Worm (Caenorhabditis elegans) whole organism, late embryonic: ENCODE measurements around the gene cho-1.

Source experiments
- K09A11.1 ChIP-seq: sonication (generic microtip); optimal IDR thresholded peaks from 2 replicates; lab custom pipeline; 2017; ENCODE audit warnings: antibody characterized with exemption, mild to moderate bottlenecking, missing genetic modification characterization, missing compliant biosample characterization; ENCODE audit not compliant: insufficient read depth
- Y22D7AL.16 ChIP-seq: sonication (generic microtip); optimal IDR thresholded peaks from 2 replicates; lab custom pipeline; 2016; ENCODE audit warnings: missing genetic modification characterization, missing compliant biosample characterization
- ahr-1 ChIP-seq: sonication (generic microtip); optimal IDR thresholded peaks from 2 replicates; lab custom pipeline; 2016; ENCODE audit warnings: missing genetic modification characterization, missing compliant biosample characterization
- ama-1 ChIP-seq: fragments of 150-350 bp; optimal IDR thresholded peaks from 2 replicates; lab custom pipeline; 2014
- ceh-14 ChIP-seq: sonication (generic microtip); optimal IDR thresholded peaks from 2 replicates; lab custom pipeline; 2016; ENCODE audit warnings: missing genotype, missing genetic modification characterization, missing compliant biosample characterization
- ceh-18 ChIP-seq: sonication (generic microtip); optimal IDR thresholded peaks from 2 replicates; lab custom pipeline; 2016; ENCODE audit warnings: missing genetic modification characterization, missing compliant biosample characterization
- ceh-19 ChIP-seq: fragments of 200-800 bp; sonication (Bioruptor generic); optimal IDR thresholded peaks from 2 replicates; lab custom pipeline; 2018; ENCODE audit warnings: mild to moderate bottlenecking, missing genetic modification characterization, missing compliant biosample characterization
- ceh-2 ChIP-seq: sonication (generic microtip); optimal IDR thresholded peaks from 2 replicates; lab custom pipeline; 2016; ENCODE audit warnings: missing genotype, missing genetic modification characterization, missing compliant biosample characterization
- ceh-24 ChIP-seq: sonication (generic microtip); optimal IDR thresholded peaks from 2 replicates; lab custom pipeline; 2016; ENCODE audit warnings: mild to moderate bottlenecking, missing genetic modification characterization, missing compliant biosample characterization
- ceh-31 ChIP-seq: sonication (generic microtip); optimal IDR thresholded peaks from 2 replicates; lab custom pipeline; 2016; ENCODE audit warnings: missing genetic modification characterization, missing compliant biosample characterization
- ceh-34 ChIP-seq: sonication (generic microtip); optimal IDR thresholded peaks from 2 replicates; lab custom pipeline; 2016; ENCODE audit warnings: mild to moderate bottlenecking, missing genetic modification characterization, missing compliant biosample characterization
- ceh-45 ChIP-seq: fragments of 200-800 bp; sonication (Bioruptor generic); IDR thresholded peaks from 2 replicates; pipeline ENCODE4 v1.3.6; 2022; ENCODE audit warnings: missing genetic modification reagents, missing genetic modification characterization, missing compliant biosample characterization
- ceh-6 ChIP-seq: fragments of 200-800 bp; sonication (Bioruptor generic); optimal IDR thresholded peaks from 2 replicates; lab custom pipeline; 2018; ENCODE audit warnings: mild to moderate bottlenecking, missing genetic modification characterization, missing compliant biosample characterization
- che-1 ChIP-seq: sonication (generic microtip); optimal IDR thresholded peaks from 2 replicates; lab custom pipeline; 2016; ENCODE audit warnings: mild to moderate bottlenecking, missing genetic modification characterization, missing compliant biosample characterization
- dmd-4 ChIP-seq: sonication (generic microtip); optimal IDR thresholded peaks from 2 replicates; lab custom pipeline; 2016; ENCODE audit warnings: borderline replicate concordance, missing genetic modification characterization, missing compliant biosample characterization
- dve-1 ChIP-seq: sonication (generic microtip); optimal IDR thresholded peaks from 2 replicates; lab custom pipeline; 2017; ENCODE audit warnings: antibody characterized with exemption, mild to moderate bottlenecking, missing genetic modification characterization, missing compliant biosample characterization
- ets-4 ChIP-seq: sonication (generic microtip); optimal IDR thresholded peaks from 2 replicates; lab custom pipeline; 2016; ENCODE audit warnings: missing genetic modification characterization, missing compliant biosample characterization
- eyg-1 ChIP-seq: sonication (generic microtip); optimal IDR thresholded peaks from 2 replicates; lab custom pipeline; 2016; ENCODE audit warnings: missing genotype, missing genetic modification characterization, missing compliant biosample characterization
- fkh-6 ChIP-seq: sonication (generic microtip); optimal IDR thresholded peaks from 2 replicates; lab custom pipeline; 2016; ENCODE audit warnings: missing genetic modification characterization, missing compliant biosample characterization
- gmeb-2 ChIP-seq: sonication (generic microtip); optimal IDR thresholded peaks from 2 replicates; lab custom pipeline; 2016; ENCODE audit warnings: missing genetic modification characterization, inconsistent platforms, missing compliant biosample characterization
- hlh-13 ChIP-seq: fragments of 200-800 bp; sonication (Bioruptor generic); optimal IDR thresholded peaks from 2 replicates; lab custom pipeline; 2018; ENCODE audit warnings: mild to moderate bottlenecking, missing genetic modification characterization, missing compliant biosample characterization
- hlh-15 ChIP-seq: sonication (generic microtip); optimal IDR thresholded peaks from 2 replicates; lab custom pipeline; 2016; ENCODE audit warnings: missing genetic modification characterization, missing compliant biosample characterization
- hlh-30 ChIP-seq: sonication (generic microtip); optimal IDR thresholded peaks from 2 replicates; lab custom pipeline; 2017; ENCODE audit warnings: antibody characterized with exemption, missing genetic modification characterization, missing compliant biosample characterization; ENCODE audit not compliant: insufficient read depth
- hlh-8 ChIP-seq: sonication (generic microtip); optimal IDR thresholded peaks from 2 replicates; lab custom pipeline; 2016; ENCODE audit warnings: missing genotype, missing genetic modification characterization, missing compliant biosample characterization
- lim-6 ChIP-seq: sonication (generic microtip); optimal IDR thresholded peaks from 2 replicates; lab custom pipeline; 2016; ENCODE audit warnings: missing genetic modification characterization, missing compliant biosample characterization
- madf-2 ChIP-seq: sonication (generic microtip); optimal IDR thresholded peaks from 2 replicates; lab custom pipeline; 2017; ENCODE audit warnings: missing genetic modification characterization, missing compliant biosample characterization
- nfya-1 ChIP-seq: sonication (generic microtip); optimal IDR thresholded peaks from 2 replicates; lab custom pipeline; 2017; ENCODE audit warnings: missing genetic modification characterization, mild to moderate bottlenecking, missing compliant biosample characterization, antibody characterized with exemption, moderate library complexity
- nhr-11 ChIP-seq: fragments of 150-350 bp; optimal IDR thresholded peaks from 2 replicates; lab custom pipeline; 2014; ENCODE audit warnings: missing biosample characterization, missing genetic modification characterization
- nhr-232 ChIP-seq: sonication (generic microtip); optimal IDR thresholded peaks from 2 replicates; lab custom pipeline; 2016; ENCODE audit warnings: missing genetic modification characterization, missing compliant biosample characterization
- pag-3 ChIP-seq: sonication (generic microtip); optimal IDR thresholded peaks from 2 replicates; lab custom pipeline; 2016; ENCODE audit warnings: missing compliant biosample characterization, missing genetic modification characterization, borderline replicate concordance
- pat-9 ChIP-seq: fragments of 200-800 bp; sonication (Bioruptor generic); optimal IDR thresholded peaks from 2 replicates; lab custom pipeline; 2018; ENCODE audit warnings: mild to moderate bottlenecking, missing genetic modification characterization, moderate library complexity, missing compliant biosample characterization
- pax-1 ChIP-seq: fragments of 150-350 bp; optimal IDR thresholded peaks from 2 replicates; lab custom pipeline; 2014; ENCODE audit warnings: missing biosample characterization, missing genetic modification characterization
- pha-2 ChIP-seq: sonication (generic microtip); optimal IDR thresholded peaks from 2 replicates; lab custom pipeline; 2017; ENCODE audit warnings: mild to moderate bottlenecking, missing genetic modification characterization, missing compliant biosample characterization
- pha-4 ChIP-seq: fragments of 150-350 bp; optimal IDR thresholded peaks from 2 replicates; lab custom pipeline; 2018; ENCODE audit warnings: missing biosample characterization, missing genetic modification reagents, missing genetic modification characterization
- pqm-1 ChIP-seq: sonication (generic microtip); optimal IDR thresholded peaks from 2 replicates; lab custom pipeline; 2016; ENCODE audit warnings: missing genetic modification characterization, missing compliant biosample characterization
- ref-2 ChIP-seq: sonication (generic microtip); optimal IDR thresholded peaks from 2 replicates; lab custom pipeline; 2016; ENCODE audit warnings: missing genetic modification characterization, missing compliant biosample characterization
- sdc-2 ChIP-seq: sonication (generic microtip); optimal IDR thresholded peaks from 2 replicates; lab custom pipeline; 2016; ENCODE audit warnings: missing genotype, missing genetic modification characterization, missing compliant biosample characterization
- sox-2 ChIP-seq: fragments of 200-800 bp; sonication (Bioruptor generic); IDR thresholded peaks from 2 replicates; pipeline ENCODE4 v1.3.6; 2022; ENCODE audit warnings: missing genetic modification reagents, missing genetic modification characterization, missing compliant biosample characterization
- sox-4 ChIP-seq: sonication (generic microtip); optimal IDR thresholded peaks from 2 replicates; lab custom pipeline; 2017; ENCODE audit warnings: mild to moderate bottlenecking, missing genetic modification characterization, inconsistent platforms, missing compliant biosample characterization
- tbx-7 ChIP-seq: sonication (generic microtip); optimal IDR thresholded peaks from 2 replicates; lab custom pipeline; 2016; ENCODE audit warnings: missing genotype, missing genetic modification characterization, missing compliant biosample characterization
- unc-3 ChIP-seq, 2 experiments: fragments of 200-800 bp in 1 of 2; sonication (Bioruptor generic) in 1 of 2; sonication (generic microtip) in 1 of 2; conservative IDR thresholded peaks in 1 of 2; optimal IDR thresholded peaks in 1 of 2; 2 replicates each; pipeline versions ENCODE4 v1.3.6 to Lab custom; 2016 to 2022; ENCODE audit warnings: missing compliant biosample characterization in 2 of 2, missing genetic modification characterization in 2 of 2, missing genetic modification reagents in 1 of 2
- unc-55 ChIP-seq: sonication (generic microtip); optimal IDR thresholded peaks from 2 replicates; lab custom pipeline; 2017; ENCODE audit warnings: missing biosample characterization, missing genetic modification reagents, missing genetic modification characterization
- zip-5 ChIP-seq: sonication (generic microtip); optimal IDR thresholded peaks from 2 replicates; lab custom pipeline; 2016; ENCODE audit warnings: missing genetic modification characterization, missing compliant biosample characterization
- ztf-16 ChIP-seq: sonication (generic microtip); optimal IDR thresholded peaks from 2 replicates; lab custom pipeline; 2017; ENCODE audit warnings: missing genetic modification characterization, missing compliant biosample characterization

The cho-1 gene

ce11 chrIV:13240078-13240841 is 25.9 kb upstream of the cho-1 start, which contains the start of gene rpl-12 (continued):
- 0 out of 2 replicates have a peak, but pooled peaks have one; percentile 50 for TF ChIP-seq ceh-45 (GFP tag; lab: Robert Waterston, UW)
- TF ChIP-seq gmeb-2, result peak; percentile 9
- TF ChIP-seq nhr-232 (tag; lab: Kevin White, UChicago), result no peak
- TF ChIP-seq pha-4 (tag; lab: Kevin White, UChicago), result peak; percentile 33
- peak; percentile 8 for TF ChIP-seq hlh-13 (GFP tag; lab: Kevin White, UChicago)
- TF ChIP-seq lim-6, result peak; percentile 24
- no peak for TF ChIP-seq dmd-4 (tag; lab: Kevin White, UChicago)
- peak; percentile 92 for TF ChIP-seq nfya-1 (tag; lab: Kevin White, UChicago)
- peak; percentile 98 for TF ChIP-seq ceh-34 (tag; lab: Kevin White, UChicago)
- no peak for TF ChIP-seq zip-5 (tag; lab: Kevin White, UChicago)
- no peak for TF ChIP-seq ztf-16 (tag; lab: Kevin White, UChicago)
- TF ChIP-seq madf-2 (tag; lab: Kevin White, UChicago), result peak; percentile 66
- TF ChIP-seq fkh-6 (tag; lab: Kevin White, UChicago), result no peak
- no peak for TF ChIP-seq che-1 (tag; lab: Kevin White, UChicago)
- TF ChIP-seq unc-3 (GFP tag; conservative IDR thresholded peaks at IDR 0.05; lab: Robert Waterston, UW), result no peak
- peak; percentile 70 for TF ChIP-seq unc-3 (tag; optimal IDR thresholded peaks at IDR 0.05; lab: Kevin White, UChicago)
- peak; percentile 63 for TF ChIP-seq ets-4 (tag; lab: Kevin White, UChicago)
- TF ChIP-seq tbx-7 (tag; lab: Kevin White, UChicago), result no peak
- no peak for TF ChIP-seq pag-3 (tag; lab: Kevin White, UChicago)
- peak; percentile 94 for TF ChIP-seq ceh-18
- TF ChIP-seq pax-1 (tag; lab: Kevin White, UChicago), result peak; percentile 75
- peak; percentile 79 for TF ChIP-seq unc-55
- peak; percentile 4 for TF ChIP-seq eyg-1
- TF ChIP-seq ceh-31, result peak; percentile 92
- no peak for TF ChIP-seq ceh-6
- peak; percentile 3 for TF ChIP-seq sdc-2 (tag; lab: Kevin White, UChicago)
- TF ChIP-seq nhr-11, result no peak
- peak; percentile 48 for TF ChIP-seq ceh-2 (tag; lab: Kevin White, UChicago)
- TF ChIP-seq K09A11.1 (tag; lab: Kevin White, UChicago), result peak; percentile 44
- peak; percentile 66 for TF ChIP-seq hlh-30 (tag; lab: Kevin White, UChicago)
- peak; percentile 93 for TF ChIP-seq ref-2 (tag; lab: Kevin White, UChicago)
- no peak for TF ChIP-seq ahr-1 (tag; lab: Kevin White, UChicago)
- no peak for TF ChIP-seq ama-1
- TF ChIP-seq hlh-15 (tag; lab: Kevin White, UChicago), result no peak
- peak; percentile 92 for TF ChIP-seq ceh-14 (tag; lab: Kevin White, UChicago)
- no peak for TF ChIP-seq ceh-19
- peak; percentile 73 for TF ChIP-seq pat-9 (tag; lab: Kevin White, UChicago)
- peak; percentile 16 for TF ChIP-seq hlh-8 (tag; lab: Kevin White, UChicago)
- TF ChIP-seq sox-2 (GFP tag; lab: Robert Waterston, UW), result peak; percentile 80
- peak; percentile 83 for TF ChIP-seq dve-1 (tag; lab: Kevin White, UChicago)
- TF ChIP-seq ceh-24 (tag; lab: Kevin White, UChicago), result no peak
- no peak for TF ChIP-seq Y22D7AL.16
- TF ChIP-seq sox-4, result no peak
- TF ChIP-seq pqm-1 (tag; lab: Kevin White, UChicago), result peak; percentile 59
- TF ChIP-seq pha-2 (tag; lab: Kevin White, UChicago), result peak; percentile 62
- TF ChIP-seq, all 69 proteins: peak for 42
